Fruit fly (Drosophila melanogaster): Measurements from ENCODE around the gene Pi4KIIIalpha.
A peak's percentile ranks its signal among the peaks of the same experiment; 100 is the strongest.

Pi4KIIIalpha gene

DNA sequence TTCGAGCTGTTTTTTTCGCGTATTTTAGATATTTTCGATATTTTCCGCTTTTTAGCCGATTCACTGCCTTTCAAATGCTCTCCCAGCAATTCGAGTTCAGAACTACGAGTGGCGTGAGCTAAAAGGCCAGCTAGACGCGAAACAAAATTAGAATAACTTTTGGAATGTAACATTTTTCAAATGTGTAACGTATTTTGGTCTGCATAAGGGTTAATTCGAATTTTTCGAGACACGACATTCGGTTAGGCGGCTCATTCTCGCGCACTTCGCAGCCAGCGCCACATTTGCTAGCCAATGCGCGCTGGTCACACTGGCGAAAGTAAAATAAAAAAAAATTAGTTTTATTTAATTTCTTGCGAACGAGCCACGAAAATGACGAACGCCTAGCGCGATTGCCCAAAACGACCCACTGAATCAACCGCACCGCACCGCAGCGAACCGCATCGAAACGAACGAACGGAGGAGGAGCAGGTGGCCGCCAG lies at the start of gene Pi4KIIIalpha, which contains the start of gene brv3:
Gene Pi4KIIIalpha (plus strand): TSS at position 280 of the 482 bp plus-strand sequence.
Gene brv3 (minus strand): TSS at position 51 of the 482 bp plus-strand sequence.
- no peak for TF ChIP-seq CG17801 (GFP tag; optimal IDR thresholded peaks at IDR 0.05; ENCODE audit: partially characterized antibody)

DNA sequence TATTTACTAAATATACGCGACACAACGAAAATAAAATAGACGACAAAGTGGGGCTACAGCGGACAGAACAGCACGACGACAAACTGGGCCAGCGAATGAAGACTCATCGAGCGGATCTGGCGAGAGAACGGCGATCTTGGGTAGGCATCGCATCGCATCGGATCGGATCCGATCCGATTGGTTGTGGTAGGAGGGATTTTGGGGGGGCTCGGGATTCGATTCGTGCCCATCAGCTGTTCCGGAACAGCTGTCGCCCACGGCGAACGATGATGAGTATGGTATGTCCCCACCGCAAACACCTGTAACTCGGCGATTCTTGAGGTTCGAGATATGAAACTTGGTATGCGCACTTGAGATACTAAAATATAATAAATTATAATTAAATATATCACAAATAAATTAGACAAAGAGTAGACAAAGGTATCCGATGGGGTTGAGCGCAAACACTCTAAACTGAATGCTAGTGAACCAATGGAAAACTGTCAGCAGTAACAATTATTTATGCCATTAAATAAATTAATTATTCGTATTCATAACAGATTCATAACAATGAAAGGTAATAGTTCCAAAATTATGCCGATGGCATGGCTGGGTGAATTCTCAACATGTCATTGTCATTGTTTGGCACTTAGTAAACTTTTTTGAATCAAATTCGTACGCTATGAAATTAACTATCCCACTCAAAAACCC lies 44.1 kb upstream of the Pi4KIIIalpha start, which contains the start of the genes Vha36-3 and AANATL7:
Gene Vha36-3 (minus strand): TSS at position 242 of the 690 bp plus-strand sequence.
Gene AANATL7 (plus strand): TSS at position 640 of the 690 bp plus-strand sequence.
- TF ChIP-seq CG17801 (GFP tag; optimal IDR thresholded peaks at IDR 0.05; ENCODE audit: partially characterized antibody): no peak

DNA sequence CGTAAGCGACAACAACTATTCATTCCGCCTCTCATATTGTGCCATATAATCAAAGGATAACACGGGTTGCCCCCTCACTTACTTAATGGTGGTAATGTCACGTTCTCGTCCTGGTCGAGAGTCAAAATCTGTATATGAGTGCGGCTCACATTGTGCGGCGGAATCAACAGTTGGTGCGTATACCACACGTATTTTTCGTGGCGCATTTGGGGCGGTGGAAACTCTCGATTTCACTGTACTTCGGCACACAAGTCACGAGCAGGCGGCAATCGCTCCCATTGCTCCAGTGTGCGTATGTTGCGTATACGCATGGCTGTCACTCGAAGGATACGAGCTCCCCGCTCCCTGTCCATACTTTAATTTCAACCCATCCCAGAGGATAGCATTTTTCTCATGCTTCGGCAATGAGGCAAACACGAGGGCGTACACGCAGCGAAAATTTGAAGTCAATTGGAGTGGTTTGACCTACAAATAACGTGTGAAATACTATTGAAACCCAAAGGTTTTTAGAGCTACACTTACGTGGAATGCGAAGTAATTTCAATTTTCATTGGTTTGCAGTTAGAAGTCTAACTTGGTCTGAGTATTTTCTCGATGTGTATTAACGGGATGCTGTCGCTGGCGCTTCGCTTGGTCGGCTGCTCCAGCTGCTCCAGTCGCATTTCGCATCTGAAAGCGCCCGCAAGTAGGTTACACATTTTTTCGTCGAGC lies 42.7 kb upstream of the Pi4KIIIalpha start:
- TF ChIP-seq CG17801 (GFP tag; optimal IDR thresholded peaks at IDR 0.05; ENCODE audit: partially characterized antibody): no peak

DNA sequence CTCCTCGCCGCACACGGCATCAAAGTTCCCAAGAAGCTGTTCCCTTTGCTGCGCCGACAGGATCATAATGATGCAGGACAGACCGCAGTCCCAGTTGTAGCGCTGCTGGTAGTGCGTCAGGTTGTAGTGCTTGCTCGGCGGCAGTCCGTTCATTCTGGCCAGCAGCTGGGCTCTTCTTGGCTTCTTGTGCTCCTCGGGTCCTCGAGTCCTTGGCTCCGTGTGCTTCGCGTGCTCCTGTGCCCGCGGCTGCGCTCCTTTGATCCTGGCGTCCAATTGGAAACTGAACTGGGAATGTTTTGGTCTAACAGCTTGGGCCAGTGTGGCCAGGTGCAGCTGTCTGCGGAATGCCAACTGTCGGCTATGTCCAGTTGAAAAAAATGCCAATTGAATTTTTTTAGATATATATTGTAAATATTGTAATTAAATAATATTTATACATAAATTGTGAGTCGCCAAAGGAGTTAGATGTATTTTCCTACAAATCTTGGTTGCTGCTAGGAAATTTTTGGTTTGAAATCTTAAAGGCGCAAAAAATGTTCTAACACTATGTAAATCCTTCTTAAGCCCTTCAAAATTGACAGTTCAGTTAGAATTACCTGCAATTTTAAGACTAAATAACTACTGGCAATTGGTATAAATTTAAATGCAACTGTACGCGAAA lies 39.4 kb upstream of the Pi4KIIIalpha start, which contains the start of gene CG13760:
Gene CG13760 (minus strand): TSS at position 645 of the 661 bp plus-strand sequence.
- TF ChIP-seq CG17801 (GFP tag; optimal IDR thresholded peaks at IDR 0.05; ENCODE audit: partially characterized antibody): no peak

DNA sequence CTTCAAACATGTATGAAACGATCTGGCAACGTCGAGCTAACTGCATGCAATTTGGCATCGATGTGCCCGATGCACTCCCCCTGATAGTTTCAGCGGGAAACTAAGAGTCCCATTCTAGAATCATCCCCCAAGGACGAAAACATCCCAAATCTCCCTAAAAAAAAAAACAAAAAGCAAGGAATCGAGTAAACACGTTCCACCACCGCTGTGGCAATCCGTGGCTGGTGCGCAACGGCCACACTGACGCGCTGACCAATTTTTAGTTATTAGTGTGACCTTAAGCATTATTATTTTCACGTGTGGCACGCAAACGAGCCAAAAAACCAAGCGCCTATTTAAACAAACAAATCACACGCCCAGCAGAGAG lies 38.9 kb upstream of the Pi4KIIIalpha start, which contains the start of gene wds:
Gene wds (plus strand): TSS at position 265 of the 367 bp plus-strand sequence.
- TF ChIP-seq CG17801 (GFP tag; optimal IDR thresholded peaks at IDR 0.05; ENCODE audit: partially characterized antibody): no peak

DNA sequence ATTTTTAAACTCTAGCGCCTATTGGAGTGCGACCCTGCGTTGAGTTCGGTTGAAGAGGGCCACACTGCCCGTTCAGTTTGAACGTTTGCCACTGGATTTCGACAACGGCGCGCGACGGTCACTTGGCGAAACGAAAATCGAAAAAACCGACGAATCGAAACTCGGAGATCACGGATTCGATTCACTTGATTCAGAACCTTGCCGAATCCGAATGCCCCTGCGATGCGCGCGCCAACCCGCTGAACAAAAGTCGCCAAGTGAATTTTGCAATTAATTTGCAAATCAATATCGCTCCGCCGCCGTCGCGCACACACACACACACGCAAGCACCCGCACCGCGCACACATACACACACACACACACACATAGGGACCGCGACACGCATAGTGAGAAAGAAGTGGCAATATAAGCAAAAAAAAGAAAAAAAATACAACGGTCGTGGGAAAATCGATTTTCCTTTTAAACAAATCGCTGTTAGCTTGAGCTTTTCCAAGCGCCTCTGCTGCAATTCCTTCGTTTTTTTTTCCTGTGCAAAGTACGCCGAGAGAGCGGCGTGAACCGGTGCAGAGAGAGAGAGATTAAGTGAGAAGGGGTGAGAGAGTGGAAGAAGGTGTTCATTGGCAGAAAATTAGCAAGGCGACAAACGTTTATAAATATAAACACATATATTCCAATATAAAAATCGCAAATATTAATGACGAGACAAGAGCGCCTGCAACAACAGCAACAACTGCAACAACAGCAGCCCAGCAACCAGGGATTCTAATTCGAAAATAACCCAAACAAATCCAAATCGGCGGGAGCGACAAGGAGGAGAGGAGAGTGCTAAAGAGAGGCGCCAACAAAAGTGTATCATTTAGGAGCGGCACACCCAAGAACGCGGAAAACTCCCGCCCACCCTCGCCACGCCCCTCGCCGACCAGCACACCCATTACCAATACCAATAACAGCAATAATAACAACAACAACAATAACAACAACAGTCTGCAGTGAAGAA lies 35.9 kb upstream of the Pi4KIIIalpha start, which contains the start of gene egh:
Gene egh (plus strand): TSS at position 89 of the 997 bp plus-strand sequence.
- TF ChIP-seq CG17801 (GFP tag; optimal IDR thresholded peaks at IDR 0.05; ENCODE audit: partially characterized antibody): peak; percentile 60

DNA sequence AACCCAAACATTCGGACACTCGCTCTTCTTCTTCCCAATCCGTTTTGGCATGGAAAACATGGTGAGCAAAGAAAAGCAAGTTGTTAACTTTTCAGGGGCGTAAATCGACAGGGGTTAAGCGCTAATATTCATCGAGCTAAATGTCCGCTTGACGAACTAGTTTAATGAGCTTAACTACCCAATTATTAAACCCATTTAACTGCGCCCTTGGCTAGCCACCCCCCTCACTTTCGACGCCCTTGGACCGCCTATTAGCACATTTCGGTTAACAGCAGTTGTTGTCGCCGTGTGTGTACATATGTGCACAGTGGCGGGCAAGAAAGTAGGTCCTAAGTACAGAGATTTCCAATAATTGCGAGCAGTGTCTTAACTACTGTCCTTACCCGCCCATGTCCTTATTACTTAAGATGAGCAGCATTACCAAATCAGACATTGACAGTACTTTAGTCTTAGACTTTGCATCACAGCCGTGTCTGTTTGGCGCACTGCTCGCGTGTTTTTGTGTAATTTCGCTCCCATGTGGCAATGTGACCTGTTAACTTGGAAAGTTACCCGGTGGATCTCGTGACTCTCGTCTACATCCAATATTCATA lies 35.1 kb upstream of the Pi4KIIIalpha start:
- peak; percentile 91 for TF ChIP-seq CG17801 (GFP tag; optimal IDR thresholded peaks at IDR 0.05; ENCODE audit: partially characterized antibody)

DNA sequence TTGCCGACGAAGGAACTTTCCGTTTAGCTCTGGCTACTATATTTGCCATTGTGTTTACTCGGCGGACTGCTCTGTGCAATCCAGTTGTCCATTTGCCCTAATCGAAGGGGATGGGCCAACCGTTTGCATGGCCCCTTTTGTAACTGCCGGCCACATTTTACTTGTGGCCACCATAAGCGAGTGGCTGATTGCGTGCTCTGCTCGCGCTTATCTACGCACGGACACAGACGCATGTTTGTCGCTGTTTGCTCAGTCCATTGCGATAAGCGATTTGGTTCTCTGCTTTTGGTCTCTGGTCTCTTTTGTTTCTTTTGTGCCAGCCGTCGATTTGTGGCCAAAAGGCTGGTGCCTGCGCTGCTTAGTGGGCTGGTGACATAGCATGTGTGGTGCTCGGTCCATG lies 34.0 kb upstream of the Pi4KIIIalpha start:
- TF ChIP-seq CG17801 (GFP tag; optimal IDR thresholded peaks at IDR 0.05; ENCODE audit: partially characterized antibody): no peak

DNA sequence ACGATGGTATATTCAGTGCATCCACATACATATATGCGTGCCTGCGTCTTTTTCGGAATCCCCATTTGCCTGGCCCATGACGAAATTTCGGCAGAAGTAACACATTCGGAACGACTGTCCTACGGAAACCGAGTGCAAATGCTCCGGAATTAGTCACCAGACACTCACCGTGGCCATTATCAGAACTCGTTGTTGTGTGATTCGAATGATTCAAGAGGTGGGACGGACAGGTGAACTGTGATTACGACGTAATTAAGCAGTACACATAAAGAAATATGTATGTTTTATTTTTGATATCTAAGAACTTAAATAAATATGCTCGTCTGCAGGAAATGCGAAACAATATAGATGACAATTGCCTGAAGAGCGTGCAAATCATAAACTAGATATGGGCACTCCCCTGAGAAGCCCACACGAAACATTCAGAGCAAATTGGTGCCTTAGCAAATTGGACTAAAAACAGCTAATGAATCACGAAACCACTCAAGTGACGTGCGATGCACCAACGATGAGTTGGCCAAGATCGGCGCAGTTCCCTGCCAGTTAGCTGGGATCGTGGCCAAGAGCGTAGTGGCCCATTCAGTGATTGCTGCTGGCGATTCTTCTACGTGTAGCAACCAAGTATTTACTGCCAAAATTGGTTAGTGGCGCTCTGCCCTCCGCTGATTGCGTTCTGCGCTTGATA lies 33.1 kb upstream of the Pi4KIIIalpha start:
- TF ChIP-seq CG17801 (GFP tag; optimal IDR thresholded peaks at IDR 0.05; ENCODE audit: partially characterized antibody): no peak

DNA sequence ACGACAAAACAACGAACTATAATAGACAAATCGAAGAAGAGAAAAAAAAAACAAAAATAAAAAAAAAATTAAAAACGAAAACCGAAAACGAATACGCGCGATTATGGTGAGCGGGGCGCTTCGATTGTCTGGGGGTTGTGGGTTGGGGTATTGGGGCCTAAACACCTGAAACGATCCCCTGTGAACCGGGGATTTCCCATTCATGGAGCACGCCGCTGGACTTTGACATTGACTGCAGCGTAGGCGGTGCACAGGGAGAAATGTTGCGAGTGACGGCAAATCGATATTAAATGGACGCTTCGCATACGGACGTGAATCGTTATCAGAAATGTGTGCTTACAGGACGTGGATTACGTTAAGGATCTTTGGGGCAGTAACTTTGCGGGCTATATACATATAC lies 32.4 kb upstream of the Pi4KIIIalpha start:
- no peak for TF ChIP-seq CG17801 (GFP tag; optimal IDR thresholded peaks at IDR 0.05; ENCODE audit: partially characterized antibody)

DNA sequence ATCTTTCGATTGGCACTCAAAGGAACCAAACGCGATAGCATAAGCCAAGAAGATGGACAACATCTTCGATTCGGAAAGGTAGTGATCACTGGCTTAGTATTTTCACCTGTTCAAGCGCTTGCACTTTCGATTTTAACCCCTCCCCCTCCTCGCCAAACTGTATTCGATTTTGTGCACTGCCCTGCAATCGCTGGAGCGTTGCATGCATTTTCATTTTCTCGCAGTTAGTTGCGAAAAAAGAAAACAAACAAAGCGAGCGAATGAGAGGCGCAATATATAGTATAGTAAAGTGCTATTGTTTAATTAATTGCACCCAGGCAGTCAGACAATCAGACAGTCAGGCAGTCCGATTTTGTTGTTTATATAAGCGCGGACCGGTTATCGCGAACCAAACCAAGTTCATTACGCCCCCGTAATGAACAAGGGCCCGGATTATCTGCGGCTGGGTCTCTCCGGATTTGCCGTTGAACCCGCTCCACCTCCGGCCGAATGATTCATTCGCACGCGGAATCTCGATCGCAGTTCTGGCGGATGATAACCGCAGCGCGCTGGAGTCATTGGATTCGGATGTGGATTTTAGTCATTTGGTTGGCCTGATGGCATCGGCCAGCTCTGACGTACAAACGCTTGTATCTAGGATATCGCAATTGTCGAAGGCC lies 31.4 kb upstream of the Pi4KIIIalpha start:
- no peak for TF ChIP-seq CG17801 (GFP tag; optimal IDR thresholded peaks at IDR 0.05; ENCODE audit: partially characterized antibody)

DNA sequence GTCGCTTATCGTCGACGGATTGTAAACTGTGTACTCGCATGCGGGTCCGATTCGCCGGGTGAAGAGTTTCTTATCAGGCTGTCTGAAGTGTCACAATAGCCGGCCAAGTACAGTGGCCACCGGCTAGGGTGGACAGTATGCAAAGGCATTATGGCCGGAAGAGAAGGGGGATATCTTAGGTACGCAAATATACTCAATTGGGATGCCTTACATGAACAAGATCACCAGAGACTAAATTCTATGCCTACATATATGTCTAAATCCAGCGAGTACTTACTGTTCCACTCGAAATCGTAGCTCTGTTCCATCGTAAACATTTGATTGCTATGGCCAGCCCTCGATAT lies 30.9 kb upstream of the Pi4KIIIalpha start:
- TF ChIP-seq CG17801 (GFP tag; optimal IDR thresholded peaks at IDR 0.05; ENCODE audit: partially characterized antibody): peak; percentile 77
